Fruit fly (Drosophila melanogaster): ENCODE results near the gene CG7910.

CG7910 gene

dm6 chr3R:8119457-8120337, 32.6 kb downstream of the CG7910 start (continued):
- TF ChIP-seq cad (GFP tag; optimal IDR thresholded peaks at IDR 0.05) (no peak), rib (GFP tag; IDR thresholded peaks at IDR 0.05) (no peak), CG6765 (GFP tag; optimal IDR thresholded peaks at IDR 0.05) (no peak), CG7928 (GFP tag; optimal IDR thresholded peaks at IDR 0.05) (peak; percentile 36), emc (GFP tag; optimal IDR thresholded peaks at IDR 0.05) (no peak), kah (GFP tag; optimal IDR thresholded peaks at IDR 0.05) (peak; percentile 34), CG17186 (GFP tag; optimal IDR thresholded peaks at IDR 0.05) (no peak), lab (GFP tag; optimal IDR thresholded peaks at IDR 0.05) (peak; percentile 77), bowl (GFP tag; IDR thresholded peaks at IDR 0.05) (no peak), prd (optimal IDR thresholded peaks at IDR 0.05) (no peak), prd (GFP tag; IDR thresholded peaks at IDR 0.05) (peak; percentile 74), phol (tag; optimal IDR thresholded peaks at IDR 0.05) (peak; percentile 64), CG3847 (GFP tag; IDR thresholded peaks at IDR 0.05) (peak; percentile 59), zen2 (GFP tag; IDR thresholded peaks at IDR 0.05; ENCODE audit: partially characterized antibody) (no peak; the same call in 2 of the 3 replicates), cato (GFP tag; optimal IDR thresholded peaks at IDR 0.05; ENCODE audit: borderline replicate concordance) (no peak), Eip74EF (GFP tag; optimal IDR thresholded peaks at IDR 0.05) (peak in 1 of 2 experiments; percentile 54), CG13296 (GFP tag; optimal IDR thresholded peaks at IDR 0.05) (peak; percentile 71), MESR4 (GFP tag; optimal IDR thresholded peaks at IDR 0.05) (no peak), Nf-YC (tag; optimal IDR thresholded peaks at IDR 0.05) (peak; percentile 29), nerfin-2 (GFP tag; IDR thresholded peaks at IDR 0.05; ENCODE audit: partially characterized antibody) (no peak), gcm2 (GFP tag; optimal IDR thresholded peaks at IDR 0.05) (no peak), Abd-B (GFP tag; optimal IDR thresholded peaks at IDR 0.05) (peak; percentile 35), pros (GFP tag; optimal IDR thresholded peaks at IDR 0.05) (no peak), Side (GFP tag; optimal IDR thresholded peaks at IDR 0.05) (no peak), CG8359 (GFP tag; optimal IDR thresholded peaks at IDR 0.05; ENCODE audit: borderline replicate concordance) (no peak), CG4282 (GFP tag; optimal IDR thresholded peaks at IDR 0.05) (no peak), C15 (GFP tag; IDR thresholded peaks at IDR 0.05) (0 out of 3 replicates have a peak, but pooled peaks have one; percentile 17), HLH3B (GFP tag; IDR thresholded peaks at IDR 0.05) (peak; percentile 60; the same call in 1 of the 2 replicates), vvl (GFP tag; IDR thresholded peaks at IDR 0.05) (peak; percentile 74), B-H2 (GFP tag; optimal IDR thresholded peaks at IDR 0.05) (peak; percentile 32), Spps (tag; optimal IDR thresholded peaks at IDR 0.05) (no peak), ken (GFP tag; IDR thresholded peaks at IDR 0.05) (peak; percentile 56; the same call in 2 of the 3 replicates), CG17361 (GFP tag; IDR thresholded peaks at IDR 0.05) (peak; percentile 56; the same call in 2 of the 3 replicates), her (GFP tag; optimal IDR thresholded peaks at IDR 0.05) (peak; percentile 67), CG10147 (GFP tag; optimal IDR thresholded peaks at IDR 0.05) (peak; percentile 56), CG9215 (GFP tag; IDR thresholded peaks at IDR 0.05) (peak; percentile 63), Tbp (GFP tag; optimal IDR thresholded peaks at IDR 0.05) (no peak), btn (GFP tag; optimal IDR thresholded peaks at IDR 0.05) (no peak), CkIIα-i1 (GFP tag; IDR thresholded peaks at IDR 0.05) (no peak), CG6175 (GFP tag; IDR thresholded peaks at IDR 0.05) (peak; percentile 19; the same call in 1 of the 3 replicates), Med (GFP tag) (peak; percentile 81), Lhr (GFP tag; optimal IDR thresholded peaks at IDR 0.05) (no peak), usp (GFP tag; optimal IDR thresholded peaks at IDR 0.05) (no peak), Xbp1 (GFP tag; optimal IDR thresholded peaks at IDR 0.05) (peak; percentile 27), CG12769 (tag; optimal IDR thresholded peaks at IDR 0.05) (peak; percentile 84), CG7745 (tag; optimal IDR thresholded peaks at IDR 0.05) (no peak), bcd (GFP tag; optimal IDR thresholded peaks at IDR 0.05) (peak; percentile 47), exex (tag; optimal IDR thresholded peaks at IDR 0.05) (peak; percentile 84), grn (GFP tag; optimal IDR thresholded peaks at IDR 0.05) (peak; percentile 59)
